Worm (Caenorhabditis elegans) whole organism, midembryonic: ENCODE measurements around the gene C09G4.4.

Experiments
- T22C8.4 ChIP-seq: fragments of 200-800 bp; sonication (Bioruptor generic); IDR thresholded peaks from 2 replicates; pipeline ENCODE4 v1.3.6; 2022; ENCODE audit warnings: missing genetic modification characterization, missing compliant biosample characterization
- cog-1 ChIP-seq: sonication (generic microtip); optimal IDR thresholded peaks from 2 replicates; lab custom pipeline; 2016; ENCODE audit warnings: missing genetic modification characterization, missing compliant biosample characterization
- flt-1 ChIP-seq: fragments of 200-800 bp; sonication (Bioruptor generic); IDR thresholded peaks from 2 replicates; pipeline ENCODE4 v1.3.6; 2022; ENCODE audit warnings: missing genetic modification characterization, missing compliant biosample characterization
- klf-2 ChIP-seq: fragments of 200-800 bp; sonication (Bioruptor generic); conservative IDR thresholded peaks from 2 replicates; pipeline ENCODE4 v1.3.6; 2022; ENCODE audit warnings: missing genetic modification reagents, missing genetic modification characterization, missing compliant biosample characterization
- med-1 ChIP-seq: sonication (generic microtip); optimal IDR thresholded peaks from 2 replicates; lab custom pipeline; 2017; ENCODE audit warnings: missing genetic modification characterization, mild to moderate bottlenecking, missing compliant biosample characterization, antibody characterized with exemption, missing genetic modification reagents; ENCODE audit not compliant: insufficient read depth
- ref-1 ChIP-seq: fragments of 200-800 bp; sonication (Bioruptor generic); conservative IDR thresholded peaks from 2 replicates; pipeline ENCODE4 v1.3.6; 2022; ENCODE audit warnings: missing genetic modification reagents, missing genetic modification characterization, missing compliant biosample characterization
- tab-1 ChIP-seq: fragments of 200-800 bp; sonication (Bioruptor generic); IDR thresholded peaks from 2 replicates; pipeline ENCODE4 v1.3.6; 2022; ENCODE audit warnings: missing genetic modification characterization, missing compliant biosample characterization
- ztf-23 ChIP-seq: fragments of 200-800 bp; sonication (Bioruptor generic); IDR thresholded peaks from 2 replicates; pipeline ENCODE4 v1.3.6; 2022; ENCODE audit warnings: missing genetic modification reagents, missing genetic modification characterization, missing compliant biosample characterization
- ztf-29 ChIP-seq: fragments of 200-800 bp; sonication (Bioruptor generic); IDR thresholded peaks from 2 replicates; pipeline ENCODE4 v1.3.6; 2022; ENCODE audit warnings: missing genetic modification reagents, missing genetic modification characterization, missing compliant biosample characterization

The C09G4.4 gene

ce11 chrIV:8512679-8513078 is at the start of gene C09G4.4:
Gene C09G4.4 (plus strand): TSS chrIV:8512979.
- TF ChIP-seq T22C8.4 (GFP tag; lab: Robert Waterston, UW) (no peak), flt-1 (no peak), cog-1 (tag; lab: Kevin White, UChicago) (no peak), ref-1 (GFP tag; lab: Robert Waterston, UW) (no peak), ztf-23 (GFP tag; lab: Robert Waterston, UW) (no peak), tab-1 (GFP tag; lab: Robert Waterston, UW) (no peak), med-1 (GFP tag; lab: Kevin White, UChicago) (no peak), ztf-29 (GFP tag; lab: Robert Waterston, UW) (no peak), klf-2 (GFP tag; lab: Robert Waterston, UW) (no peak)

ce11 chrIV:8463069-8463468 is 49.7 kb upstream of the C09G4.4 start:
- TF ChIP-seq cog-1 (tag; lab: Kevin White, UChicago) (no peak), ref-1 (GFP tag; lab: Robert Waterston, UW) (no peak), tab-1 (GFP tag; lab: Robert Waterston, UW) (no peak), klf-2 (GFP tag; lab: Robert Waterston, UW) (no peak), med-1 (GFP tag; lab: Kevin White, UChicago) (no peak), T22C8.4 (GFP tag; lab: Robert Waterston, UW) (no peak), ztf-23 (GFP tag; lab: Robert Waterston, UW) (no peak), ztf-29 (GFP tag; lab: Robert Waterston, UW) (no peak), flt-1 (no peak)

DNA sequence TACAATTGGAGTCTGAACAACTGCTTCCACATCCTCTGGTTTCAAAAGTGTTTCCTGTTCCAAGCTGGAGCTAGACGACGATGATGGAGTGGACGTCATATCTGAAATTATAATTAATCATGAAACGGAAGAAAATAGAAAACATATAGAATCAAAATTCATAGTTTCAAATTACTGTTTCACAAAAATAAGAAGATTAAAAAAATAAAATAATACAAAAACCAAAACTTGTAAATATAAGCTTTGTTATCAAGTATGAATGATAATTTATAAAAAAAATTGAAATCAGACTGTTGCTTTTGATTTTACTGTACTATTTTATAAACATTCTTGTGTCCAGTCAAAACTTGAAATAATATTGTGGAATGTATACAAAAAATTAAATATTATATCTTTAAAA is 49.1 kb upstream of the C09G4.4 start, which contains the start of gene str-176:
str-176 (minus strand) TSS at position 101 of the 400 bp plus-strand sequence.
- TF ChIP-seq tab-1 (GFP tag; lab: Robert Waterston, UW) (no peak), klf-2 (GFP tag; lab: Robert Waterston, UW) (no peak), ref-1 (GFP tag; lab: Robert Waterston, UW) (no peak), med-1 (GFP tag; lab: Kevin White, UChicago) (no peak), cog-1 (tag; lab: Kevin White, UChicago) (no peak), flt-1 (no peak), ztf-23 (GFP tag; lab: Robert Waterston, UW) (no peak), ztf-29 (GFP tag; lab: Robert Waterston, UW) (no peak), T22C8.4 (GFP tag; lab: Robert Waterston, UW) (no peak)

DNA sequence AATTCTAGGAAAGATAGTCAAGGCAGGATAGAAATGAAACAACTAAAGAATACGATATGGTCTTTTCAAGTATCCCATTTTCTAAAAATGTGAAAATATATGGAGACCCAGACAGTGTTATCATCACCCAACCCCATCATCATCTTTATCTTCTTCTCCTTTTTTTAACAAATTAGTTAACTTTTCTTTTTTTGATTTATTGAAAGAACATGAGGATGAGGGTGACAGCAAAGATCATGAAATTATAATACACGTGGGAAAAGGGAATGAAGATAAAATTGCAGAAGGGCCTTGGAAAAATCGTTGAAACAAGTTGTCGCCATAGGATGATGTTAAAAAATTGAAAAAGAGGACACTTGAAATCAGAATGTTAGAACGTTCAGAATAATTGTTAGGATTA is 48.6 kb upstream of the C09G4.4 start:
- TF ChIP-seq med-1 (GFP tag; lab: Kevin White, UChicago) (no peak), tab-1 (GFP tag; lab: Robert Waterston, UW) (no peak), cog-1 (tag; lab: Kevin White, UChicago) (no peak), klf-2 (GFP tag; lab: Robert Waterston, UW) (no peak), flt-1 (no peak), T22C8.4 (GFP tag; lab: Robert Waterston, UW) (no peak), ztf-23 (GFP tag; lab: Robert Waterston, UW) (no peak), ztf-29 (GFP tag; lab: Robert Waterston, UW) (no peak)

DNA sequence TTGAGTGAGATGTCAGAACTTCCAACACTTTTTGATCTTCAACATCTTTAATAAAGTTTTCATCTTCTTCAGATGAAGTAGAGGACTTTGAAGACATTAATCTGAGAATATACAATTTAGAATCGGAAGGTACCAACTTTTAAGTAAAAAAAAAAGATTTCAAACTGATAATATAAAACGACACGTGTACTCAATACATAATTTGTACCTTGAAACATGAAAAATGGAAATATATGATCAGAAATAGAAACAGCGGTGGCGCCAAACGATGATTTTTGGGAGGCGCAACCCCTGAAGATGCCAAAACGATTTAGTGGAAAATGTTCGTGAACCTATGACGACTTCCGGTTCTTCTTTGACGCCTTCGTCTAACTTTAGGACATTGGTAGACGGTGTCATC is 40.3 kb upstream of the C09G4.4 start, which contains the start of gene oat-1:
oat-1 (minus strand) TSS at position 101 of the 400 bp plus-strand sequence.
- no peak for TF ChIP-seq klf-2 (GFP tag; lab: Robert Waterston, UW)
- no peak for TF ChIP-seq med-1 (GFP tag; lab: Kevin White, UChicago)
- TF ChIP-seq ztf-23 (GFP tag; lab: Robert Waterston, UW), result no peak
- TF ChIP-seq cog-1 (tag; lab: Kevin White, UChicago), result no peak
- no peak for TF ChIP-seq T22C8.4 (GFP tag; lab: Robert Waterston, UW)
- no peak for TF ChIP-seq tab-1 (GFP tag; lab: Robert Waterston, UW)
- no peak for TF ChIP-seq ref-1 (GFP tag; lab: Robert Waterston, UW)

ce11 chrIV:8473756-8474155 is 39.0 kb upstream of the C09G4.4 start, which contains the start of gene C28C12.11:
Gene C28C12.11 (plus strand): TSS chrIV:8474056.
- TF ChIP-seq cog-1 (tag; lab: Kevin White, UChicago) (no peak), med-1 (GFP tag; lab: Kevin White, UChicago) (no peak), T22C8.4 (GFP tag; lab: Robert Waterston, UW) (no peak), ref-1 (GFP tag; lab: Robert Waterston, UW) (no peak), ztf-29 (GFP tag; lab: Robert Waterston, UW) (no peak), ztf-23 (GFP tag; lab: Robert Waterston, UW) (no peak), tab-1 (GFP tag; lab: Robert Waterston, UW) (no peak), flt-1 (no peak), klf-2 (GFP tag; lab: Robert Waterston, UW) (no peak)

DNA sequence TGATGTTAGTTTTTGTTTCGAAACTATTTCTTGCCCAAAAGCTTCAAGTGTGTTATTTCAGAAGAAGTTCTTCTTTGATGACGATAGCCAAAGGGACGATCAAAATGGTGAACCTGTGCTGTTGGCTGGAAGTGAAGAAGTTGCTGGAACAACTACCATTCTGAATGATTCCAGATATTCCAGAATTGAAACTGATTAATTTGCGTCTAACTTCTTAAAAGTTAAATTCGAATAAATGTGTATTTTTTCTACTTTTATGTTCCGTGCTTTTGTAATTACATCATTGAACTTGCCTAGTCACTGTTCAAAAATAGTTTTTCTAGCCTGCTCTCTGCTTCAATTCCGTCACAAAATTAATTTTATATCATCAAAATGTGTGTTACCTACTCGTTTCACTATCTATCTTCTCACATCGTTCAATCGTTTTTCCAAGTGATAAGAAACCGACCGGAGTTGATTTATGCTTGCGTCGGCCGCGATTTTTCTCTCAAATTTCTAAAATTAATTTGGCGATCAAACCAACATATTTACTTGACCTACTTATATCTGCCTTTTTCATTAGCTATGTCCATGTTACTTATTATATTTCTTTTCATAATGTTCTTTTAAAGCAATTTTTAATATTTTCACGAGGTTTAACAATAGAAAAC is 37.6 kb upstream of the C09G4.4 start:
- TF ChIP-seq ztf-23 (GFP tag; lab: Robert Waterston, UW) (no peak), ref-1 (GFP tag; lab: Robert Waterston, UW) (no peak), cog-1 (tag; lab: Kevin White, UChicago) (no peak), flt-1 (no peak), T22C8.4 (GFP tag; lab: Robert Waterston, UW) (no peak), tab-1 (GFP tag; lab: Robert Waterston, UW) (no peak), med-1 (GFP tag; lab: Kevin White, UChicago) (no peak), klf-2 (GFP tag; lab: Robert Waterston, UW) (no peak), ztf-29 (GFP tag; lab: Robert Waterston, UW) (no peak)

DNA sequence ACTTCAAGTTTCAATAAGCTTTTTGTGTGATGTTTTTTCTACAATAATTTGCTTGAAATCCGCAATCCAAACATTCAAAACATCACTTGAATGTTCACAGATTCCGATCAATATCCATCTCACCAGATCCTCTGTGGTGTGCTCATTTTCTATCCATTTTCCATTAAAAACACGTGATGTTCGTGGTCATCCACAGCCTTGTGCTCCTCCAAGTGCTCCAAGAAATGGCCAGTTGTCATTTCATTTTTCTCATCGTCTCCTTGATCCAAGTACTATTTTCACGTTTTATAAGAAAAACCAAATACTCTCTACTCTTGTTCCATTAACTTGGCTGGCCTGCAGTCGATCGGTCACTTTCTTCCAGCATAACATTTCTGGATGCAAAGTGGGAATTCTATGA is 36.6 kb upstream of the C09G4.4 start:
- no peak for TF ChIP-seq ztf-29 (GFP tag; lab: Robert Waterston, UW)
- no peak for TF ChIP-seq med-1 (GFP tag; lab: Kevin White, UChicago)
- no peak for TF ChIP-seq klf-2 (GFP tag; lab: Robert Waterston, UW)
- TF ChIP-seq flt-1, result no peak
- TF ChIP-seq cog-1 (tag; lab: Kevin White, UChicago), result no peak
- no peak for TF ChIP-seq ref-1 (GFP tag; lab: Robert Waterston, UW)
- no peak for TF ChIP-seq T22C8.4 (GFP tag; lab: Robert Waterston, UW)
- TF ChIP-seq tab-1 (GFP tag; lab: Robert Waterston, UW), result no peak
